Worm (Caenorhabditis elegans) whole organism, early embryonic: ENCODE measurements around the gene F36G3.1.
A peak's percentile ranks its signal among the peaks of the same experiment; 100 is the strongest.

Experiments used
- B0310.2 ChIP-seq: sonication (generic microtip); optimal IDR thresholded peaks from 2 replicates; lab custom pipeline; 2016; ENCODE audit warnings: mild to moderate bottlenecking, missing genetic modification characterization, missing compliant biosample characterization
- F13C5.2 ChIP-seq: sonication (generic microtip); optimal IDR thresholded peaks from 2 replicates; lab custom pipeline; 2017; ENCODE audit warnings: mild to moderate bottlenecking, missing genetic modification characterization, inconsistent platforms, missing compliant biosample characterization
- aly-1 ChIP-seq: sonication (generic microtip); optimal IDR thresholded peaks from 2 replicates; lab custom pipeline; 2016; ENCODE audit warnings: missing genetic modification characterization, missing compliant biosample characterization
- ama-1 ChIP-seq: fragments of 150-350 bp; optimal IDR thresholded peaks from 2 replicates; lab custom pipeline; 2014
- ceh-13 ChIP-seq: fragments of 200-800 bp; sonication (Bioruptor generic); optimal IDR thresholded peaks from 2 replicates; lab custom pipeline; 2018; ENCODE audit warnings: mild to moderate bottlenecking, missing genetic modification characterization, missing compliant biosample characterization
- ceh-36 ChIP-seq: sonication (generic microtip); optimal IDR thresholded peaks from 2 replicates; lab custom pipeline; 2016; ENCODE audit warnings: missing genetic modification characterization, inconsistent platforms, missing compliant biosample characterization
- ets-7 ChIP-seq: sonication (generic microtip); optimal IDR thresholded peaks from 2 replicates; lab custom pipeline; 2016; ENCODE audit warnings: missing genotype, missing genetic modification characterization, missing compliant biosample characterization
- flt-1 ChIP-seq: fragments of 200-800 bp; sonication (Bioruptor generic); IDR thresholded peaks from 2 replicates; pipeline ENCODE4 v1.3.6; 2022; ENCODE audit warnings: missing genetic modification characterization, missing compliant biosample characterization
- hmbx-1 ChIP-seq: sonication (generic microtip); optimal IDR thresholded peaks from 2 replicates; lab custom pipeline; 2016; ENCODE audit warnings: mild to moderate bottlenecking, missing genetic modification characterization, missing compliant biosample characterization
- hmg-4 ChIP-seq: fragments of 200-800 bp; sonication (Bioruptor generic); optimal IDR thresholded peaks from 2 replicates; lab custom pipeline; 2018; ENCODE audit warnings: mild to moderate bottlenecking, missing genetic modification characterization, missing compliant biosample characterization
- hnd-1 ChIP-seq: sonication (generic microtip); optimal IDR thresholded peaks from 2 replicates; lab custom pipeline; 2016; ENCODE audit warnings: missing genetic modification characterization, missing compliant biosample characterization
- pes-1 ChIP-seq: fragments of 200-800 bp; sonication (Bioruptor generic); IDR thresholded peaks from 2 replicates; pipeline ENCODE4 v1.3.6; 2022; ENCODE audit warnings: missing genetic modification reagents, missing genetic modification characterization, missing compliant biosample characterization
- scrt-1 ChIP-seq: fragments of 200-800 bp; sonication (Bioruptor generic); IDR thresholded peaks from 2 replicates; pipeline ENCODE4 v1.3.6; 2022; ENCODE audit warnings: missing genetic modification characterization, missing compliant biosample characterization
- sea-1 ChIP-seq: fragments of 200-800 bp; sonication (Bioruptor generic); conservative IDR thresholded peaks from 2 replicates; pipeline ENCODE4 v1.3.6; 2022; ENCODE audit warnings: missing genetic modification characterization, missing compliant biosample characterization
- tbx-11 ChIP-seq: fragments of 200-800 bp; sonication (Bioruptor generic); IDR thresholded peaks from 2 replicates; pipeline ENCODE4 v1.3.6; 2022; ENCODE audit warnings: missing genetic modification characterization, missing compliant biosample characterization
- tbx-37 ChIP-seq: fragments of 200-800 bp; sonication (Bioruptor generic); conservative IDR thresholded peaks from 2 replicates; pipeline ENCODE4 v1.3.6; 2022; ENCODE audit warnings: missing genetic modification reagents, missing genetic modification characterization, missing compliant biosample characterization
- tra-4 ChIP-seq: sonication (generic microtip); optimal IDR thresholded peaks from 2 replicates; lab custom pipeline; 2017; ENCODE audit warnings: missing genetic modification characterization, missing compliant biosample characterization

The F36G3.1 gene

DNA sequence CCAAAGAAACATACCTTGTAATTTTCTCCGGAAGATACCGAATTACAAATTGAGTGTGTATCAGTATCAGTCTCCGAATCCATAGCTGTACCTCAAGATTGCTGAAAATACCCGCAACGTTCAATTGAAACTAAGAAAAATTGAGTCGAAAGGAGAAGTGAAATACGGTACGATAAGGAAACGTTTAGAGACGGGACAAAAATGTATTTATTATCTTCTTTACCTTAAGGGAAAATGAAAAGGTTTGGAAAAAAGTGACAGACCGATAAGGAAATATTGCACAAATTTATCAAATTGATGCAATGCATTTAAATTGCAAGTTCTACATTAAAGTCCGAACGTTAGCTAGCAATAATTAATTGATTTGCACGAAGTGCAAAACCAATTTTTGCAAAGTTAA lies at the start of gene F36G3.1:
TSS of gene F36G3.1 (minus strand) at position 101 of the 400 bp plus-strand sequence.
- TF ChIP-seq scrt-1 (GFP tag; lab: Robert Waterston, UW) (no peak), ceh-13 (GFP tag; lab: Kevin White, UChicago) (no peak), ama-1 (lab: Kevin White, UChicago) (no peak)

DNA sequence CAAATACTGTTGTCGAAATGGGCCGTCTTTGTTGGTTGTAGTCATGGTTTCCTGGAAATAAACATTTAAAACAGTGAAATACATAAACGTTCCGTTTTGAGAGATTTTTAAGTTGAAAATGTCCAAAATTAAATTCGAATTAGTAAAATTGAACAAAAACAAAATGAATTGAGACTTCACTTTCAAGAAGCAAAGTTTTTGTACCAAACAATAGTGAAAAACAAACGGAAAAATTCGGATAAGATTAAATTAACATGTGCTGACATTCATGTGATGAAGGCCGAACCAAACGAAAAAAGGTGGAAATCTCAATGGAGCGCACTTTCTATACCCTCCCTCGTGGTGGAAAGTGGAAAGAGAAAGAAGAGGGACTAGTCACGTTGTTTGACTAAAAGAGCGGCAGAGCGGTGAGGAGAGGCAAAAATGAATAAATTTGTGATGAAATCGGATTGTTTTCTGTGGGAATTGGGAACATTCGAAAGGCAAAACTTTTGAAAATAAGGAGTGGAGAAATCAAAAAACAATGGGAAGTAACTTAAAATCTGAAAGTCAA lies 49.1 kb upstream of the F36G3.1 start, which contains the start of gene ipla-2:
TSS of gene ipla-2 (minus strand) at position 51 of the 553 bp plus-strand sequence.
- TF ChIP-seq pes-1 (GFP tag; lab: Robert Waterston, UW) (no peak), F13C5.2 (peak; percentile 47)

DNA sequence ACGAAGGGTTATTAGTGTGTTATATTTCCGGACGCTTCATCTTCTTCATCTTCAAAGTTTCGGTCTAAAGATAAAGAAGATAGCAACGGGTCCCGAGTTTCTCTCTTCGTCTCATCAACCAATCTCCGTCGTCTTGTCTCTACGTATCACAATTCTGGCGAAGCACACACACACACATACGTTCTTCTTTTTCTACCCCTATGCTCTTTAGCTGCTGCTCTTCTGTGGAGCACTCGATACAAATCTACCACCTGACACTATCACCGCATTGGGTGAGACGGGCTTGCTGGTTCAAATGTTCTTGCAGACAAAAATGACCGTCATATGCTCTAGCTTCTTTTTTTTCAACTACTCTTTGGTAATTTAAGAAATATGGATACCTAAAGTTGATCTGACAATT lies 43.4 kb upstream of the F36G3.1 start:
- TF ChIP-seq pes-1 (GFP tag; lab: Robert Waterston, UW): no peak
- peak; percentile 58; the same call in 1 of the 2 replicates for TF ChIP-seq scrt-1 (GFP tag; lab: Robert Waterston, UW)

DNA sequence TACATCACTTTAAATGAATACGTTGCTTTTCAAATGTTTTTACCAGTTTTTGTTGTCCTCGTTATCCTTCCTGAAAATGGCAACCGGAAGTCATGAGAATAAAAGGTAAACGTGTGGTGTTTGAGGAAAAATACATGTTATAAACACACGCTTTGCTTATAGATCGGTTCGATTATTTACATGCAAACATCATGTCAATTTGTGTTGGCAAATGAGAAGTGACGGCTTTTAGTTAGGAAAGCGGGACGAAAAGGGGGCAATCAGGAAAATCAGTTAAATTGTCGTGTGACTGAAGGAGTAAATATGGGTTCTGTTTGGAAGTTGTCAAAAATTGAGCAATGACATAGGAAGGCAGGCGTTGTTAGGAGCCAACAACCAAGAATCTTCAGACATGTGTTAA lies 42.2 kb upstream of the F36G3.1 start, which contains the start of gene rrc-1:
TSS of gene rrc-1 (minus strand) at position 74 of the 400 bp plus-strand sequence.
- TF ChIP-seq scrt-1 (GFP tag; lab: Robert Waterston, UW) (no peak), hmg-4 (no peak), tbx-11 (no peak), pes-1 (GFP tag; lab: Robert Waterston, UW) (no peak), tbx-37 (GFP tag; lab: Robert Waterston, UW) (no peak), B0310.2 (tag; lab: Kevin White, UChicago) (no peak), aly-1 (no peak), ceh-36 (no peak), ets-7 (tag; lab: Kevin White, UChicago) (no peak), sea-1 (GFP tag; lab: Robert Waterston, UW) (no peak), hnd-1 (tag; lab: Kevin White, UChicago) (no peak), ceh-13 (GFP tag; lab: Kevin White, UChicago) (no peak)

DNA sequence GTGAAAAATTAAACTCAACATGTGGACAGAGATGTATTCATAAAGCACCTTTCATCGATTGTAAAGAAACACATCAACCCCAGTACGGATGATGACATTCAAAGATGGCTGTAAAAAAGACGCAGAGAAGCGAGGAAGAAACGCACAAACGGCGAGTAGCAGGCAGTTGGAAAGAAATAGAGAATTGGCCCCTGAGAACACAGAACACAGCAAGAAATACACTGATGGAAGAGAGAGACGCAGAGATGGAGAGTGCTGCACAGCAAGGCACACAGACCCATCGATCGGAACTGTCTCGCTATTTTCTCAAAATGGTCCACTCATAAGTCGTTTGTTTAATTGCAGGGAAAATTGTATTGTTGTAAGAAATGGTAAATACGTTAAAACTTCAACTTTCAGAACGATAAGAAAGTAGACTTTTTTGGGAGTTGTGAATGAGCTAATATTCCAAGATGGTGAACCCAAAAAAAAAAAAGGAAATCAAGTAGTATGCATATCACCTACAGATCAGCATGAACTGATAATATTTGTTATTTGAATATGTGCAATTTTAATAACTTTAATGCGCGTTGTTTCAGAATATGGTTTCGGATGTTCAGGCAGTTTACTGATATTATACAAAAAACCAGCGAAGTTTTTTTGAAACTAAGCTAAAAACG lies 33.7 kb upstream of the F36G3.1 start:
- TF ChIP-seq scrt-1 (GFP tag; lab: Robert Waterston, UW) (no peak), ceh-36 (no peak), tbx-37 (GFP tag; lab: Robert Waterston, UW) (no peak), hmg-4 (no peak), hnd-1 (tag; lab: Kevin White, UChicago) (no peak), ama-1 (lab: Kevin White, UChicago) (no peak), aly-1 (no peak), ceh-13 (GFP tag; lab: Kevin White, UChicago) (no peak), pes-1 (GFP tag; lab: Robert Waterston, UW) (no peak), sea-1 (GFP tag; lab: Robert Waterston, UW) (no peak), tra-4 (no peak), tbx-11 (no peak), flt-1 (GFP tag; lab: Robert Waterston, UW) (no peak), F13C5.2 (no peak), B0310.2 (tag; lab: Kevin White, UChicago) (no peak)

DNA sequence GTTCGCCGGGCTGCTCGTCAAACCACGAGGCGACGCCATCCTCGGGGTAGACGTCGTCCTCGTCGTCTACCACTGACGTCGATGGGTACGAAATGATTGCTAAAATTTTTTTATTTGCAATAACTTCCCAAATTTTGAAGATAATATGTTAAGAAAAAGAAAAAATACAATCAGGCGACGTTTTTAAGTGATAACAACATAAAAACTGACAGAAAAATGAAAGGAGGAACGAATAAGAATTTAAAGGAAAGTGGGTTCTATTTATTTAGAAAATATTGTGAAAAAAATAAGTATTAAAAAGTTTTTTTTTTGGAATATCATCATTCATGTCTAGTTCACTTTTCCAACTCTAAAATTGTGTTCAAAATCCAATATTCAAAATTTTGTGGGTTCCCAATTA lies 33.2 kb upstream of the F36G3.1 start, which contains the start of gene dpy-22:
TSS of gene dpy-22 (minus strand) at position 101 of the 400 bp plus-strand sequence.
- TF ChIP-seq ceh-36: no peak
- no peak for TF ChIP-seq sea-1 (GFP tag; lab: Robert Waterston, UW)
- TF ChIP-seq aly-1: no peak
- no peak for TF ChIP-seq B0310.2 (tag; lab: Kevin White, UChicago)
- TF ChIP-seq F13C5.2: no peak
- no peak for TF ChIP-seq ets-7 (tag; lab: Kevin White, UChicago)
- TF ChIP-seq pes-1 (GFP tag; lab: Robert Waterston, UW): no peak
- no peak for TF ChIP-seq scrt-1 (GFP tag; lab: Robert Waterston, UW)
- no peak for TF ChIP-seq hmbx-1 (tag; lab: Kevin White, UChicago)
- TF ChIP-seq flt-1 (GFP tag; lab: Robert Waterston, UW): no peak
- no peak for TF ChIP-seq hnd-1 (tag; lab: Kevin White, UChicago)
- TF ChIP-seq ceh-13 (GFP tag; lab: Kevin White, UChicago): no peak
- TF ChIP-seq tbx-11: no peak
- TF ChIP-seq hmg-4: no peak
- TF ChIP-seq tra-4: no peak
- TF ChIP-seq ama-1 (lab: Kevin White, UChicago): no peak
- TF ChIP-seq tbx-37 (GFP tag; lab: Robert Waterston, UW): no peak

DNA sequence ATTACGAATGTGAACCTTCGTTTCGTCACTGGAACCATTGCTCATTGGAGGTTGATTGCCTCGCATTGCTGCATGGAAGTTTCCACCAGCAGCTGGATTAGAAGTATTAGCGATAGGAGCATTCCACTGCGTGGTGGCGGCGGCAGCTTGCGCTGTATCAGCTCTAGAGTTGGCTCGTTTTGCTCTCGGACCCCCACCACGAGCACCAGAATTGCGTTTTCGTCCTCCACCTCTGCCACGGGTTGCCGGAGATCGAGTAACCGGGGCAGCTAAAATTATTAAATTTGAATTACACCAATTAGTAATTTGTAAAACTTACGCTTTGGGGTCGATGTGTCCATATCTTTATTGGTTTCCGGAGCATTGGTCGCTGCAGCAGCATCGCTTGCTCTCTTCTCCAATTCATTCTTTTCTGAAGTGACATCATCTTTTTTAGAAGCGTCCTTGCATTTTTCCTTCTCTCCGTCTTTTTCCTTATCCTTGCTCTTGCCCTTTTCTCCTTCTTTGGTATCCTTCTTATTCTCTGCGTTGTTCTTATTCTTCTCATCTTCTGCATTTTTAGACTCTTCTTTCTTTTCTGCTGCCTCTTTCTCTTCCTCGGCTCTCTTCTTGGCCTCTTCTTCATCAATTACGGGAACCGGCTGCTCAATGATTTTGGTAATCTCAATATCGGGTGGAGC lies 25.3 kb upstream of the F36G3.1 start:
- no peak for TF ChIP-seq ceh-13 (GFP tag; lab: Kevin White, UChicago)
- TF ChIP-seq hnd-1 (tag; lab: Kevin White, UChicago): no peak
- TF ChIP-seq scrt-1 (GFP tag; lab: Robert Waterston, UW): no peak
- TF ChIP-seq ama-1 (lab: Kevin White, UChicago): no peak
- no peak for TF ChIP-seq ets-7 (tag; lab: Kevin White, UChicago)
- TF ChIP-seq flt-1 (GFP tag; lab: Robert Waterston, UW): no peak
- no peak for TF ChIP-seq tra-4
- no peak for TF ChIP-seq pes-1 (GFP tag; lab: Robert Waterston, UW)
